Fruit fly (Drosophila melanogaster) whole organism, embryonic: ENCODE results near the gene CG14631.
A peak's percentile ranks its signal among the peaks of the same experiment; 100 is the strongest.

Experiments used
- CG10267 ChIP-seq: fragments of 200-800 bp; sonication (Bioruptor generic); optimal IDR thresholded peaks from 2 replicates; lab custom pipeline; 2018; ENCODE audit warnings: missing biosample characterization, mild to moderate bottlenecking, missing genetic modification characterization, moderate library complexity
- CG10979 ChIP-seq: fragments of 200-800 bp; sonication (Bioruptor generic); optimal IDR thresholded peaks from 2 replicates; lab custom pipeline; 2018; ENCODE audit warnings: missing biosample characterization, mild to moderate bottlenecking, missing genetic modification characterization, moderate library complexity
- CG11504 ChIP-seq: fragments of 200-800 bp; sonication (Bioruptor generic); optimal IDR thresholded peaks from 3 replicates; lab custom pipeline; 2019; ENCODE audit warnings: missing biosample characterization, mild to moderate bottlenecking, missing genetic modification characterization, moderate library complexity
- CG11696 ChIP-seq: fragments of 200-800 bp; sonication (Bioruptor generic); IDR thresholded peaks from 2 replicates; pipeline ENCODE4 v1.3.6; 2022; ENCODE audit warnings: missing biosample characterization, missing genetic modification characterization
- CG14441 ChIP-seq: fragments of 200-800 bp; sonication (Bioruptor generic); IDR thresholded peaks from 2 replicates; pipeline ENCODE4 v1.3.6; 2022; ENCODE audit warnings: missing biosample characterization, missing genetic modification characterization
- CG14710 ChIP-seq: fragments of 200-800 bp; sonication (Bioruptor generic); optimal IDR thresholded peaks from 3 replicates; lab custom pipeline; 2019; ENCODE audit warnings: missing biosample characterization, mild to moderate bottlenecking, missing genetic modification characterization, moderate library complexity
- CG15269 ChIP-seq: fragments of 200-800 bp; sonication (Bioruptor generic); optimal IDR thresholded peaks from 2 replicates; lab custom pipeline; 2018; ENCODE audit warnings: missing biosample characterization, mild to moderate bottlenecking, missing genetic modification characterization, moderate library complexity
- CG1602 ChIP-seq: fragments of 200-800 bp; sonication (Bioruptor generic); optimal IDR thresholded peaks from 3 replicates; lab custom pipeline; 2016; ENCODE audit warnings: missing biosample characterization, missing genetic modification characterization
- CG1603 ChIP-seq: fragments of 200-800 bp; sonication (Bioruptor generic); optimal IDR thresholded peaks from 2 replicates; lab custom pipeline; 2019; ENCODE audit warnings: missing biosample characterization, mild to moderate bottlenecking, missing genetic modification characterization, moderate library complexity
- CG18262 ChIP-seq: fragments of 200-800 bp; optimal IDR thresholded peaks from 3 replicates; lab custom pipeline; 2019; ENCODE audit warnings: missing biosample characterization, mild to moderate bottlenecking, missing genetic modification characterization, moderate library complexity
- CG18599 ChIP-seq: fragments of 200-800 bp; sonication (Bioruptor generic); optimal IDR thresholded peaks from 3 replicates; lab custom pipeline; 2017; ENCODE audit warnings: missing biosample characterization, missing genetic modification characterization, mild to moderate bottlenecking, moderate library complexity, missing genetic modification reagents
- CG2120 ChIP-seq: fragments of 200-800 bp; sonication (Bioruptor generic); optimal IDR thresholded peaks from 3 replicates; lab custom pipeline; 2016; ENCODE audit warnings: missing biosample characterization, missing genetic modification characterization
- CG32532 ChIP-seq: fragments of 200-800 bp; sonication (Bioruptor generic); IDR thresholded peaks from 2 replicates; pipeline ENCODE4 v1.3.6; 2022; ENCODE audit warnings: missing biosample characterization, missing genetic modification characterization
- CG3281 ChIP-seq: fragments of 200-800 bp; sonication (Bioruptor generic); optimal IDR thresholded peaks from 3 replicates; lab custom pipeline; 2017; ENCODE audit warnings: missing biosample characterization, mild to moderate bottlenecking, missing genetic modification characterization
- CG42726 ChIP-seq: fragments of 200-800 bp; sonication (Bioruptor generic); IDR thresholded peaks from 2 replicates; pipeline ENCODE4 v1.3.6; 2022; ENCODE audit warnings: missing biosample characterization, missing genetic modification characterization; ENCODE audit not compliant: partially characterized antibody
- CG6654 ChIP-seq: fragments of 200-800 bp; sonication (Bioruptor generic); optimal IDR thresholded peaks from 2 replicates; lab custom pipeline; 2017; ENCODE audit warnings: missing biosample characterization, mild to moderate bottlenecking, missing genetic modification characterization
- CG7839 ChIP-seq: fragments of 200-800 bp; sonication (Bioruptor generic); optimal IDR thresholded peaks from 3 replicates; lab custom pipeline; 2018; ENCODE audit warnings: missing biosample characterization, mild to moderate bottlenecking, missing genetic modification characterization, moderate library complexity
- CG9609 ChIP-seq: fragments of 200-800 bp; sonication (Bioruptor generic); optimal IDR thresholded peaks from 3 replicates; lab custom pipeline; 2016; ENCODE audit warnings: missing biosample characterization, missing genetic modification characterization
- CG9797 ChIP-seq: fragments of 200-800 bp; sonication (Bioruptor generic); optimal IDR thresholded peaks from 3 replicates; lab custom pipeline; 2018; ENCODE audit warnings: missing biosample characterization, mild to moderate bottlenecking, missing genetic modification characterization
- CoRest ChIP-seq: fragments of 200-800 bp; sonication (Bioruptor generic); optimal IDR thresholded peaks from 3 replicates; lab custom pipeline; 2018; ENCODE audit warnings: missing biosample characterization, mild to moderate bottlenecking, missing genetic modification characterization, moderate library complexity
- Dp ChIP-seq: fragments of 200-800 bp; sonication (Bioruptor generic); optimal IDR thresholded peaks from 2 replicates; lab custom pipeline; 2018; ENCODE audit warnings: missing biosample characterization, mild to moderate bottlenecking, missing genetic modification characterization, moderate library complexity
- Drgx ChIP-seq: fragments of 200-800 bp; sonication (Bioruptor generic); IDR thresholded peaks from 2 replicates; pipeline ENCODE4 v1.3.6; 2022; ENCODE audit warnings: missing biosample characterization, missing genetic modification characterization
- HLH54F ChIP-seq: fragments of 200-800 bp; sonication (Bioruptor generic); optimal IDR thresholded peaks from 3 replicates; lab custom pipeline; 2016; ENCODE audit warnings: missing biosample characterization, missing genetic modification characterization
- Hmr ChIP-seq: fragments of 200-800 bp; sonication (Bioruptor generic); optimal IDR thresholded peaks from 3 replicates; lab custom pipeline; 2017; ENCODE audit warnings: mild to moderate bottlenecking, missing biosample characterization, missing genetic modification reagents, missing genetic modification characterization
- Hr51 ChIP-seq, 2 experiments: fragments of 200-800 bp; sonication (Bioruptor generic); optimal IDR thresholded peaks; 2 replicates in 1 of 2; 3 replicates in 1 of 2; lab custom pipeline; 2016 to 2018; ENCODE audit warnings: missing biosample characterization in 2 of 2, missing genetic modification characterization in 2 of 2, mild to moderate bottlenecking in 1 of 2, moderate library complexity in 1 of 2
- MESR4 ChIP-seq: fragments of 200-800 bp; sonication (Bioruptor generic); optimal IDR thresholded peaks from 2 replicates; lab custom pipeline; 2018; ENCODE audit warnings: missing biosample characterization, mild to moderate bottlenecking, missing genetic modification characterization, moderate library complexity
- MTF-1 ChIP-seq: fragments of 200-800 bp; sonication (Bioruptor generic); optimal IDR thresholded peaks from 2 replicates; lab custom pipeline; 2018; ENCODE audit warnings: missing biosample characterization, mild to moderate bottlenecking, missing genetic modification characterization, borderline replicate concordance
- Meics ChIP-seq: fragments of 200-800 bp; sonication (Bioruptor generic); optimal IDR thresholded peaks from 2 replicates; lab custom pipeline; 2017; ENCODE audit warnings: missing biosample characterization, mild to moderate bottlenecking, missing genetic modification characterization
- Sox102F ChIP-seq: fragments of 200-800 bp; sonication (Bioruptor generic); optimal IDR thresholded peaks from 2 replicates; lab custom pipeline; 2018; ENCODE audit warnings: missing biosample characterization, mild to moderate bottlenecking, missing genetic modification characterization, moderate library complexity
- bsh ChIP-seq, 2 experiments: fragments of 200-800 bp; sonication (Bioruptor generic); optimal IDR thresholded peaks; 2 replicates each; lab custom pipeline; 2017 to 2018; ENCODE audit warnings: mild to moderate bottlenecking in 2 of 2, missing biosample characterization in 2 of 2, missing genetic modification characterization in 2 of 2, moderate library complexity in 1 of 2
- cad ChIP-seq: fragments of >200 bp; optimal IDR thresholded peaks from 2 replicates; lab custom pipeline; 2017; ENCODE audit warnings: missing biosample characterization, missing genetic modification characterization
- cg ChIP-seq: fragments of 200-800 bp; sonication (Bioruptor generic); optimal IDR thresholded peaks from 3 replicates; lab custom pipeline; 2019; ENCODE audit warnings: missing biosample characterization, mild to moderate bottlenecking, missing genetic modification characterization, moderate library complexity
- chn ChIP-seq: fragments of 200-800 bp; sonication (Bioruptor generic); optimal IDR thresholded peaks from 2 replicates; lab custom pipeline; 2016; ENCODE audit warnings: missing biosample characterization, missing genetic modification characterization
- crc ChIP-seq: fragments of 200-800 bp; sonication (Bioruptor generic); optimal IDR thresholded peaks from 2 replicates; lab custom pipeline; 2016; ENCODE audit warnings: missing biosample characterization, missing genetic modification characterization
- exex ChIP-seq: fragments of 200-800 bp; sonication (Bioruptor generic); optimal IDR thresholded peaks from 4 replicates; lab custom pipeline; 2018; ENCODE audit warnings: missing biosample characterization, mild to moderate bottlenecking, missing genetic modification characterization, moderate library complexity
- grau ChIP-seq: fragments of 200-800 bp; optimal IDR thresholded peaks from 3 replicates; lab custom pipeline; 2019; ENCODE audit warnings: missing biosample characterization, mild to moderate bottlenecking, missing genetic modification characterization, moderate library complexity
- hkb ChIP-seq, 2 experiments: fragments of 200-800 bp in 1 of 2; fragments of >200 bp in 1 of 2; sonication (Bioruptor generic) in 1 of 2; IDR thresholded peaks in 1 of 2; optimal IDR thresholded peaks in 1 of 2; 2 replicates each; pipeline versions ENCODE4 v1.3.6 to Lab custom; 2017 to 2022; ENCODE audit warnings: missing biosample characterization in 1 of 2, missing genetic modification characterization in 1 of 2
- lab ChIP-seq: fragments of 200-800 bp; sonication (Bioruptor generic); optimal IDR thresholded peaks from 3 replicates; lab custom pipeline; 2017; ENCODE audit warnings: missing biosample characterization, missing genetic modification characterization, mild to moderate bottlenecking, moderate library complexity, missing genetic modification reagents
- oc ChIP-seq: fragments of 200-800 bp; sonication (Bioruptor generic); optimal IDR thresholded peaks from 2 replicates; lab custom pipeline; 2018; ENCODE audit warnings: missing biosample characterization, mild to moderate bottlenecking, missing genetic modification characterization, moderate library complexity
- ssp ChIP-seq: fragments of 200-800 bp; sonication (Bioruptor generic); IDR thresholded peaks from 2 replicates; pipeline ENCODE4 v1.3.6; 2022; ENCODE audit warnings: missing biosample characterization, missing genetic modification characterization
- stwl ChIP-seq: fragments of 200-800 bp; sonication (Bioruptor generic); optimal IDR thresholded peaks from 3 replicates; lab custom pipeline; 2018; ENCODE audit warnings: missing biosample characterization, mild to moderate bottlenecking, missing genetic modification characterization, moderate library complexity
- sug ChIP-seq: fragments of 200-800 bp; optimal IDR thresholded peaks from 2 replicates; lab custom pipeline; 2019; ENCODE audit warnings: missing biosample characterization, mild to moderate bottlenecking, missing genetic modification characterization, moderate library complexity
- tgo ChIP-seq: fragments of 200-800 bp; sonication (Bioruptor generic); IDR thresholded peaks from 3 replicates; pipeline ENCODE4 v1.3.6; 2022; ENCODE audit warnings: missing biosample characterization, missing genetic modification characterization
- tin ChIP-seq: fragments of 200-800 bp; sonication (Bioruptor generic); optimal IDR thresholded peaks from 3 replicates; lab custom pipeline; 2016; ENCODE audit warnings: missing biosample characterization, missing genetic modification characterization
- unpg ChIP-seq: fragments of 200-800 bp; sonication (Bioruptor generic); optimal IDR thresholded peaks from 3 replicates; lab custom pipeline; 2018; ENCODE audit warnings: missing biosample characterization, mild to moderate bottlenecking, missing genetic modification characterization, moderate library complexity
- vvl ChIP-seq: fragments of 200-800 bp; sonication (Bioruptor generic); IDR thresholded peaks from 2 replicates; pipeline ENCODE4 v1.3.6; 2022; ENCODE audit warnings: missing biosample characterization, missing genetic modification characterization

CG14631 gene

dm6 chrX:1033066-1033465 is 21.2 kb downstream of the CG14631 start (continued):
- TF ChIP-seq CG42726 (GFP tag; lab: Robert Waterston, UW) (peak; percentile 99), CG1603 (tag; lab: Kevin White, UChicago) (peak; percentile 76), CG10267 (tag; lab: Kevin White, UChicago) (peak; percentile 29), tgo (GFP tag; lab: Robert Waterston, UW) (peak; percentile 19; the same call in 1 of the 3 replicates), MESR4 (GFP tag; lab: Kevin White, UChicago) (peak; percentile 31), tin (GFP tag; lab: Kevin White, UChicago) (peak; percentile 18), ssp (GFP tag; lab: Robert Waterston, UW) (no peak), CG14710 (tag; lab: Kevin White, UChicago) (peak; percentile 36), CG9797 (peak; percentile 28), sug (tag; lab: Kevin White, UChicago) (peak; percentile 14), stwl (tag; lab: Kevin White, UChicago) (peak; percentile 52)

dm6 chrX:1041407-1042038 is 29.7 kb downstream of the CG14631 start:
- TF ChIP-seq CG10979 (tag; lab: Kevin White, UChicago) (peak; percentile 26), CG18262 (tag; lab: Kevin White, UChicago) (peak; percentile 24), vvl (GFP tag; lab: Robert Waterston, UW) (0 out of 2 replicates have a peak, but pooled peaks have one; percentile 10), cg (GFP tag; lab: Kevin White, UChicago) (peak; percentile 83), oc (peak; percentile 62), Sox102F (peak; percentile 17), grau (tag; lab: Kevin White, UChicago) (peak; percentile 11), HLH54F (no peak), exex (tag; lab: Kevin White, UChicago) (peak; percentile 47), unpg (peak; percentile 1), hkb (optimal IDR thresholded peaks at IDR 0.05; lab: Kevin White, UChicago) (no peak), hkb (GFP tag; IDR thresholded peaks at IDR 0.05; lab: Robert Waterston, UW) (0 out of 2 replicates have a peak, but pooled peaks have one; percentile 22), CG18599 (GFP tag; lab: Kevin White, UChicago) (peak; percentile 48), CG11504 (tag; lab: Kevin White, UChicago) (no peak), Hmr (GFP tag; lab: Kevin White, UChicago) (peak; percentile 36), CG9609 (GFP tag; lab: Kevin White, UChicago) (no peak), CG7839 (tag; lab: Kevin White, UChicago) (peak; percentile 14), MTF-1 (GFP tag; lab: Kevin White, UChicago) (no peak), cad (GFP tag; lab: Kevin White, UChicago) (peak; percentile 55), CoRest (tag; lab: Kevin White, UChicago) (peak; percentile 13), chn (GFP tag; lab: Kevin White, UChicago) (peak; percentile 1), Meics (GFP tag; lab: Kevin White, UChicago) (peak; percentile 12), lab (GFP tag; lab: Kevin White, UChicago) (peak; percentile 24), CG6654 (GFP tag; lab: Kevin White, UChicago) (peak; percentile 96), CG14441 (no peak), Hr51 (GFP tag; optimal IDR thresholded peaks at IDR 0.05; lab: Kevin White, UChicago) (peak in 1 of 2 experiments; percentile 18), CG1602 (no peak), crc (no peak), CG15269 (peak; percentile 7), CG32532 (GFP tag; lab: Robert Waterston, UW) (peak; percentile 24; the same call in 1 of the 2 replicates), CG2120 (peak; percentile 26), bsh (GFP tag; optimal IDR thresholded peaks at IDR 0.05; lab: Kevin White, UChicago) (peak in 1 of 2 experiments; percentile 18), Dp (GFP tag; lab: Kevin White, UChicago) (no peak), Drgx (GFP tag; lab: Robert Waterston, UW) (peak; percentile 47; the same call in 1 of the 2 replicates), CG3281 (GFP tag; lab: Kevin White, UChicago) (peak; percentile 15), CG11696 (peak; percentile 84)
